Worm (Caenorhabditis elegans) whole organism, late embryonic: ENCODE results near the gene fust-1.

Source experiments
- F13H6.1 ChIP-seq: sonication (generic microtip); optimal IDR thresholded peaks from 2 replicates; lab custom pipeline; 2016; ENCODE audit warnings: missing genetic modification characterization, missing compliant biosample characterization
- Y22D7AL.16 ChIP-seq: sonication (generic microtip); optimal IDR thresholded peaks from 2 replicates; lab custom pipeline; 2016; ENCODE audit warnings: missing genetic modification characterization, missing compliant biosample characterization
- ahr-1 ChIP-seq: sonication (generic microtip); optimal IDR thresholded peaks from 2 replicates; lab custom pipeline; 2016; ENCODE audit warnings: missing genetic modification characterization, missing compliant biosample characterization
- ceh-19 ChIP-seq: fragments of 200-800 bp; sonication (Bioruptor generic); optimal IDR thresholded peaks from 2 replicates; lab custom pipeline; 2018; ENCODE audit warnings: mild to moderate bottlenecking, missing genetic modification characterization, missing compliant biosample characterization
- ceh-2 ChIP-seq: sonication (generic microtip); optimal IDR thresholded peaks from 2 replicates; lab custom pipeline; 2016; ENCODE audit warnings: missing genotype, missing genetic modification characterization, missing compliant biosample characterization
- ceh-22 ChIP-seq: sonication (generic microtip); optimal IDR thresholded peaks from 2 replicates; lab custom pipeline; 2017; ENCODE audit warnings: missing biosample characterization, missing genetic modification characterization
- ceh-24 ChIP-seq: sonication (generic microtip); optimal IDR thresholded peaks from 2 replicates; lab custom pipeline; 2016; ENCODE audit warnings: mild to moderate bottlenecking, missing genetic modification characterization, missing compliant biosample characterization
- ceh-30 ChIP-seq: fragments of 150-350 bp; optimal IDR thresholded peaks from 2 replicates; lab custom pipeline; 2014; ENCODE audit warnings: missing biosample characterization, missing genetic modification characterization
- ceh-45 ChIP-seq: fragments of 200-800 bp; sonication (Bioruptor generic); IDR thresholded peaks from 2 replicates; pipeline ENCODE4 v1.3.6; 2022; ENCODE audit warnings: missing genetic modification reagents, missing genetic modification characterization, missing compliant biosample characterization
- ceh-48 ChIP-seq: sonication (generic microtip); optimal IDR thresholded peaks from 2 replicates; lab custom pipeline; 2016; ENCODE audit warnings: missing genetic modification characterization, inconsistent platforms, missing compliant biosample characterization
- ceh-6 ChIP-seq: fragments of 200-800 bp; sonication (Bioruptor generic); optimal IDR thresholded peaks from 2 replicates; lab custom pipeline; 2018; ENCODE audit warnings: mild to moderate bottlenecking, missing genetic modification characterization, missing compliant biosample characterization
- dve-1 ChIP-seq: sonication (generic microtip); optimal IDR thresholded peaks from 2 replicates; lab custom pipeline; 2017; ENCODE audit warnings: antibody characterized with exemption, mild to moderate bottlenecking, missing genetic modification characterization, missing compliant biosample characterization
- elt-4 ChIP-seq: sonication (generic microtip); optimal IDR thresholded peaks from 2 replicates; lab custom pipeline; 2016; ENCODE audit warnings: missing genetic modification characterization, missing compliant biosample characterization
- fax-1 ChIP-seq: sonication (generic microtip); optimal IDR thresholded peaks from 2 replicates; lab custom pipeline; 2016; ENCODE audit warnings: missing genotype, missing genetic modification characterization, missing compliant biosample characterization
- fkh-10 ChIP-seq: fragments of 150-350 bp; optimal IDR thresholded peaks from 2 replicates; lab custom pipeline; 2014; ENCODE audit warnings: missing biosample characterization, missing genetic modification reagents, missing genetic modification characterization
- fkh-6 ChIP-seq: sonication (generic microtip); optimal IDR thresholded peaks from 2 replicates; lab custom pipeline; 2016; ENCODE audit warnings: missing genetic modification characterization, missing compliant biosample characterization
- gmeb-2 ChIP-seq: sonication (generic microtip); optimal IDR thresholded peaks from 2 replicates; lab custom pipeline; 2016; ENCODE audit warnings: missing genetic modification characterization, inconsistent platforms, missing compliant biosample characterization
- hlh-13 ChIP-seq: fragments of 200-800 bp; sonication (Bioruptor generic); optimal IDR thresholded peaks from 2 replicates; lab custom pipeline; 2018; ENCODE audit warnings: mild to moderate bottlenecking, missing genetic modification characterization, missing compliant biosample characterization
- hlh-15 ChIP-seq: sonication (generic microtip); optimal IDR thresholded peaks from 2 replicates; lab custom pipeline; 2016; ENCODE audit warnings: missing genetic modification characterization, missing compliant biosample characterization
- hlh-30 ChIP-seq: sonication (generic microtip); optimal IDR thresholded peaks from 2 replicates; lab custom pipeline; 2017; ENCODE audit warnings: antibody characterized with exemption, missing genetic modification characterization, missing compliant biosample characterization; ENCODE audit not compliant: insufficient read depth
- hlh-8 ChIP-seq: sonication (generic microtip); optimal IDR thresholded peaks from 2 replicates; lab custom pipeline; 2016; ENCODE audit warnings: missing genotype, missing genetic modification characterization, missing compliant biosample characterization
- lim-6 ChIP-seq: sonication (generic microtip); optimal IDR thresholded peaks from 2 replicates; lab custom pipeline; 2016; ENCODE audit warnings: missing genetic modification characterization, missing compliant biosample characterization
- nfya-1 ChIP-seq: sonication (generic microtip); optimal IDR thresholded peaks from 2 replicates; lab custom pipeline; 2017; ENCODE audit warnings: missing genetic modification characterization, mild to moderate bottlenecking, missing compliant biosample characterization, antibody characterized with exemption, moderate library complexity
- nhr-232 ChIP-seq: sonication (generic microtip); optimal IDR thresholded peaks from 2 replicates; lab custom pipeline; 2016; ENCODE audit warnings: missing genetic modification characterization, missing compliant biosample characterization
- odd-2 ChIP-seq: sonication (generic microtip); optimal IDR thresholded peaks from 2 replicates; lab custom pipeline; 2017; ENCODE audit warnings: antibody characterized with exemption, mild to moderate bottlenecking, missing genetic modification characterization, missing compliant biosample characterization
- pha-4 ChIP-seq: fragments of 150-350 bp; optimal IDR thresholded peaks from 2 replicates; lab custom pipeline; 2018; ENCODE audit warnings: missing biosample characterization, missing genetic modification reagents, missing genetic modification characterization
- ref-2 ChIP-seq: sonication (generic microtip); optimal IDR thresholded peaks from 2 replicates; lab custom pipeline; 2016; ENCODE audit warnings: missing genetic modification characterization, missing compliant biosample characterization
- sdc-2 ChIP-seq: sonication (generic microtip); optimal IDR thresholded peaks from 2 replicates; lab custom pipeline; 2016; ENCODE audit warnings: missing genotype, missing genetic modification characterization, missing compliant biosample characterization
- tbx-2 ChIP-seq: sonication (generic microtip); optimal IDR thresholded peaks from 2 replicates; lab custom pipeline; 2016; ENCODE audit warnings: missing genetic modification characterization, missing compliant biosample characterization
- tbx-7 ChIP-seq: sonication (generic microtip); optimal IDR thresholded peaks from 2 replicates; lab custom pipeline; 2016; ENCODE audit warnings: missing genotype, missing genetic modification characterization, missing compliant biosample characterization
- unc-3 ChIP-seq, 2 experiments: fragments of 200-800 bp in 1 of 2; sonication (Bioruptor generic) in 1 of 2; sonication (generic microtip) in 1 of 2; conservative IDR thresholded peaks in 1 of 2; optimal IDR thresholded peaks in 1 of 2; 2 replicates each; pipeline versions ENCODE4 v1.3.6 to Lab custom; 2016 to 2022; ENCODE audit warnings: missing compliant biosample characterization in 2 of 2, missing genetic modification characterization in 2 of 2, missing genetic modification reagents in 1 of 2
- unc-42 ChIP-seq: sonication (generic microtip); optimal IDR thresholded peaks from 2 replicates; lab custom pipeline; 2016; ENCODE audit warnings: missing genotype, missing genetic modification characterization, missing compliant biosample characterization
- unc-55 ChIP-seq: sonication (generic microtip); optimal IDR thresholded peaks from 2 replicates; lab custom pipeline; 2017; ENCODE audit warnings: missing biosample characterization, missing genetic modification reagents, missing genetic modification characterization
- unc-86 ChIP-seq: sonication (generic microtip); optimal IDR thresholded peaks from 2 replicates; lab custom pipeline; 2016; ENCODE audit warnings: missing genetic modification characterization, missing compliant biosample characterization

fust-1 gene

ce11 chrII:7111012-7111656, 41.2 kb upstream of the fust-1 start:
- TF ChIP-seq ceh-48 (tag; lab: Kevin White, UChicago) (peak; percentile 66), nfya-1 (tag; lab: Kevin White, UChicago) (no peak), unc-42 (peak; percentile 25)

- peak; percentile 43 for TF ChIP-seq unc-55 (GFP tag; lab: Kevin White, UChicago)
- TF ChIP-seq odd-2, result no peak
- TF ChIP-seq unc-42, result peak; percentile 77
- peak; percentile 21 for TF ChIP-seq ceh-30 (tag; lab: Kevin White, UChicago)
- TF ChIP-seq lim-6 (tag; lab: Kevin White, UChicago), result no peak
- peak; percentile 45 for TF ChIP-seq nfya-1 (tag; lab: Kevin White, UChicago)
These were observed 40.7 kb upstream of the fust-1 start, which contains the start of gene F10E7.5 for ce11 chrII:7111657-7112049. F10E7.5 (plus strand) TSS chrII:7111978.

- TF ChIP-seq unc-86 (no peak), lim-6 (tag; lab: Kevin White, UChicago) (no peak), tbx-7 (no peak)
These were observed 39.6 kb upstream of the fust-1 start, which contains the start of gene F10E7.6 for ce11 chrII:7112780-7113179. F10E7.6 (plus strand) TSS chrII:7113080.

- TF ChIP-seq ceh-22 (tag; lab: Kevin White, UChicago) (no peak), ceh-6 (GFP tag; lab: Kevin White, UChicago) (no peak), ceh-24 (tag; lab: Kevin White, UChicago) (no peak), fax-1 (tag; lab: Kevin White, UChicago) (no peak), gmeb-2 (tag; lab: Kevin White, UChicago) (no peak), ref-2 (tag; lab: Kevin White, UChicago) (no peak), ceh-45 (GFP tag; lab: Robert Waterston, UW) (no peak), elt-4 (tag; lab: Kevin White, UChicago) (no peak), fkh-6 (no peak), unc-42 (no peak), ceh-19 (GFP tag; lab: Kevin White, UChicago) (no peak)
These were observed 36.7 kb upstream of the fust-1 start, which contains the start of gene cutl-5 for ce11 chrII:7115638-7116037. cutl-5 (minus strand) TSS chrII:7115906.

DNA sequence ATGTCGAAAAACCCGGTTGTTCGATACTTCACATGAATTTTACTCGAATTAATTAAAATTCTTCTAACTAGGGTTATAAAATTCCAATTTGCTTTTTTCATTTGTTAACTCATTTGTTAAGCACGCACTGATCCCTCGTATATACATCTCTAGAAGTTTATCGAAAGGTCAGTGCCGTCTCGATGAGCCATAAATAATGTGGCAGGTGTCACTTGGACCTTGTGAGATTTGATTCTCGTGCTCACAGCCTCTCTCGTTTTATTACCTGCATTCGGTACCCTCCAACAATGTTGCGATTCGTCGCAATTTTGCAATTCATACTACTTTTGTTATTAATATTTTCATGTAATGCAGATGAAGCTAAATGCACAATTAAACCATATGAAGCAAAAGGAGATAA, 36.0 kb upstream of the fust-1 start, which contains the start of gene spon-1:
spon-1 (plus strand) TSS at position 208 of the 400 bp plus-strand sequence.
- TF ChIP-seq F13H6.1 (no peak), unc-55 (GFP tag; lab: Kevin White, UChicago) (peak; percentile 54)

DNA sequence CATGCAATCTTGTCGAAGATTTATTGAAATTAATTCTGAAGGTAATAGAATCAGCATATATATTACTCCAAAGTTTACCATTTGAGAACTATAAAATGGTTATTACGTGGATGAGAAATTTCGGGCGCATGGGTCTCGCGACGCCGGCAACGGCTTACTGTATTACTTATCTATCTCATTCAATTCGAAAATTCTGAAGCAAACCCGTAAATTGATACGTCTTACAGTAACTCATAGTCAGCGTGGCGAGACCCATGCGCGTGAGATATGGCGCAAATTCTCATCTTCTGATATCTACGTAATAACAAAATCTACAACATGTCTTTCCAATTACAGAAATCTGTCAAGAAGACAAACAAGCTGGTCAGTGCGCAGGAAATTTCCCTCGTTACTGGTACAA, 32.9 kb upstream of the fust-1 start:
- TF ChIP-seq sdc-2 (no peak), Y22D7AL.16 (tag; lab: Kevin White, UChicago) (no peak), ref-2 (tag; lab: Kevin White, UChicago) (no peak), nhr-232 (no peak), dve-1 (tag; lab: Kevin White, UChicago) (no peak), unc-3 (GFP tag; conservative IDR thresholded peaks at IDR 0.05; lab: Robert Waterston, UW) (no peak), unc-3 (tag; optimal IDR thresholded peaks at IDR 0.05; lab: Kevin White, UChicago) (no peak), tbx-2 (tag; lab: Kevin White, UChicago) (no peak), ceh-6 (GFP tag; lab: Kevin White, UChicago) (no peak), hlh-30 (tag; lab: Kevin White, UChicago) (no peak), hlh-8 (tag; lab: Kevin White, UChicago) (no peak), fax-1 (tag; lab: Kevin White, UChicago) (no peak), ahr-1 (tag; lab: Kevin White, UChicago) (no peak), fkh-10 (no peak), pha-4 (tag; lab: Kevin White, UChicago) (no peak), ceh-24 (tag; lab: Kevin White, UChicago) (no peak), unc-86 (no peak), hlh-13 (GFP tag; lab: Kevin White, UChicago) (no peak), hlh-15 (tag; lab: Kevin White, UChicago) (no peak), ceh-2 (no peak), tbx-7 (no peak)
